Worm (Caenorhabditis elegans): Measurements from ENCODE around the gene C23G10.2.
A peak's percentile ranks its signal among the peaks of the same experiment; 100 is the strongest.

C23G10.2 gene

ce11 chrIII:6230870-6231269, 23.0 kb downstream of the C23G10.2 start, which contains the start of gene esyt-2:
Gene esyt-2 (minus strand): TSS chrIII:6230970.
- TF ChIP-seq snu-23 (GFP tag; optimal IDR thresholded peaks at IDR 0.05) (no peak), nhr-71 (tag; optimal IDR thresholded peaks at IDR 0.05) (peak; percentile 54), rnt-1 (tag; optimal IDR thresholded peaks at IDR 0.05) (peak; percentile 6), lin-14 (GFP tag; optimal IDR thresholded peaks at IDR 0.05) (peak; percentile 5)

ce11 chrIII:6231880-6232279, 24.0 kb downstream of the C23G10.2 start:
- no peak for TF ChIP-seq mab-9 (GFP tag; IDR thresholded peaks at IDR 0.05)
- TF ChIP-seq fos-1 (tag; optimal IDR thresholded peaks at IDR 0.05), result no peak
- no peak for TF ChIP-seq nhr-76 (tag; optimal IDR thresholded peaks at IDR 0.05)
- no peak for TF ChIP-seq aly-2 (tag; optimal IDR thresholded peaks at IDR 0.05)
- TF ChIP-seq pag-3 (tag; optimal IDR thresholded peaks at IDR 0.05; ENCODE audit: borderline replicate concordance, insufficient read depth), result no peak
- TF ChIP-seq fkh-10 (GFP tag; optimal IDR thresholded peaks at IDR 0.05), result no peak
- no peak for TF ChIP-seq nhr-84 (tag; optimal IDR thresholded peaks at IDR 0.05)
- TF ChIP-seq ets-5 (GFP tag; IDR thresholded peaks at IDR 0.05), result no peak
- no peak for TF ChIP-seq grh-1 (GFP tag; IDR thresholded peaks at IDR 0.05)
- TF ChIP-seq hlh-4 (tag; optimal IDR thresholded peaks at IDR 0.05), result no peak
- peak; percentile 5 for TF ChIP-seq tlp-1 (tag; optimal IDR thresholded peaks at IDR 0.05)
- peak in 2 of 6 experiments; percentile 58 to 76 for TF ChIP-seq elt-3 (tag; optimal IDR thresholded peaks at IDR 0.05)
- TF ChIP-seq egl-13 (tag; optimal IDR thresholded peaks at IDR 0.05), result no peak
- peak; percentile 1 for TF ChIP-seq C16A3.4 (tag; optimal IDR thresholded peaks at IDR 0.05)
- TF ChIP-seq lir-3 (tag; optimal IDR thresholded peaks at IDR 0.05; ENCODE audit: poor library complexity), result no peak
- no peak for TF ChIP-seq unc-130 (tag; optimal IDR thresholded peaks at IDR 0.05)
- TF ChIP-seq lin-35 (GFP tag; optimal IDR thresholded peaks at IDR 0.05), result peak in 1 of 2 experiments; percentile 47
- TF ChIP-seq efl-1 (optimal IDR thresholded peaks at IDR 0.05), result peak in 1 of 2 experiments; percentile 4
- TF ChIP-seq efl-1 (GFP tag; optimal IDR thresholded peaks at IDR 0.05 in 1 of 2), result peak in 1 of 2 experiments; percentile 83
- no peak for TF ChIP-seq nhr-28 (tag; optimal IDR thresholded peaks at IDR 0.05)
- no peak for TF ChIP-seq pqm-1 (tag; optimal IDR thresholded peaks at IDR 0.05)
- no peak for TF ChIP-seq unc-62 (GFP tag; optimal IDR thresholded peaks at IDR 0.05)
- no peak for TF ChIP-seq fkh-8 (tag; optimal IDR thresholded peaks at IDR 0.05)
- no peak for TF ChIP-seq ceh-88 (GFP tag; IDR thresholded peaks at IDR 0.05)
- no peak for TF ChIP-seq aha-1 (tag; optimal IDR thresholded peaks at IDR 0.05)
- TF ChIP-seq nhr-85 (tag), result no peak
- TF ChIP-seq lsy-2 (tag; optimal IDR thresholded peaks at IDR 0.05), result no peak
- no peak for TF ChIP-seq pax-3 (tag; optimal IDR thresholded peaks at IDR 0.05)
- TF ChIP-seq nhr-20 (tag; optimal IDR thresholded peaks at IDR 0.05), result peak; percentile 20
- peak; percentile 23 for TF ChIP-seq mep-1 (tag; optimal IDR thresholded peaks at IDR 0.05)
- peak; percentile 1 for TF ChIP-seq jun-1 (tag; optimal IDR thresholded peaks at IDR 0.05)
- no peak for TF ChIP-seq sox-4 (tag; optimal IDR thresholded peaks at IDR 0.05)
- peak; percentile 69 for TF ChIP-seq elt-2 (tag; optimal IDR thresholded peaks at IDR 0.05)
- no peak for TF ChIP-seq dpl-1 (GFP tag; optimal IDR thresholded peaks at IDR 0.05)
- TF ChIP-seq mdl-1 (tag; optimal IDR thresholded peaks at IDR 0.05), result no peak
- TF ChIP-seq ceh-8 (GFP tag; optimal IDR thresholded peaks at IDR 0.05), result no peak
- TF ChIP-seq unc-86 (tag; optimal IDR thresholded peaks at IDR 0.05), result no peak
- TF ChIP-seq ceh-90 (tag; optimal IDR thresholded peaks at IDR 0.05), result no peak
- peak; percentile 39 for TF ChIP-seq blmp-1 (tag; optimal IDR thresholded peaks at IDR 0.05)
- TF ChIP-seq fkh-4 (tag; optimal IDR thresholded peaks at IDR 0.05; ENCODE audit: borderline replicate concordance), result no peak
- TF ChIP-seq irx-1 (tag; optimal IDR thresholded peaks at IDR 0.05), result no peak
- no peak for TF ChIP-seq dsc-1 (tag; optimal IDR thresholded peaks at IDR 0.05)
- TF ChIP-seq ztf-11 (tag; optimal IDR thresholded peaks at IDR 0.05), result no peak
- no peak for TF ChIP-seq ces-1 (GFP tag; optimal IDR thresholded peaks at IDR 0.05)
